Fruit fly (Drosophila melanogaster): Measurements from ENCODE around the gene CG31975.

Gene CG31975

dm6 chr2L:128977-129941 is 11.5 kb downstream of the CG31975 start (continued):
- TF ChIP-seq gsb (GFP tag; IDR thresholded peaks at IDR 0.05) (no peak), tap (tag; optimal IDR thresholded peaks at IDR 0.05) (peak; percentile 8), tin (GFP tag; optimal IDR thresholded peaks at IDR 0.05) (no peak), Chrac-16 (GFP tag; optimal IDR thresholded peaks at IDR 0.05) (no peak), unpg (GFP tag; optimal IDR thresholded peaks at IDR 0.05) (peak; percentile 11), cwo (GFP tag; optimal IDR thresholded peaks at IDR 0.05) (no peak), CG1647 (GFP tag; optimal IDR thresholded peaks at IDR 0.05) (peak; percentile 0), CG18476 (GFP tag; optimal IDR thresholded peaks at IDR 0.05) (no peak), crol (GFP tag; IDR thresholded peaks at IDR 0.05) (peak; percentile 48; the same call in 1 of the 2 replicates), abd-A (tag; optimal IDR thresholded peaks at IDR 0.05) (peak; percentile 2), disco-r (GFP tag; optimal IDR thresholded peaks at IDR 0.05) (no peak), row (GFP tag; IDR thresholded peaks at IDR 0.05) (no peak; the same call in 2 of the 3 replicates), sr (GFP tag; IDR thresholded peaks at IDR 0.05) (peak; percentile 35; the same call in 1 of the 3 replicates), Scr (GFP tag; IDR thresholded peaks at IDR 0.05; ENCODE audit: partially characterized antibody) (no peak), HmgZ (tag; optimal IDR thresholded peaks at IDR 0.05) (peak; percentile 86), ewg (GFP tag; optimal IDR thresholded peaks at IDR 0.05) (no peak), CG11093 (GFP tag; IDR thresholded peaks at IDR 0.05) (no peak), chinmo (GFP tag; IDR thresholded peaks at IDR 0.05; ENCODE audit: partially characterized antibody) (peak; percentile 95), vfl (GFP tag; optimal IDR thresholded peaks at IDR 0.05) (peak; percentile 14), oc (tag; optimal IDR thresholded peaks at IDR 0.05) (peak; percentile 64), amos (GFP tag; IDR thresholded peaks at IDR 0.05; ENCODE audit: partially characterized antibody) (peak; percentile 49; the same call in 1 of the 2 replicates), jigr1 (GFP tag; IDR thresholded peaks at IDR 0.05) (no peak), NC2α (GFP tag; optimal IDR thresholded peaks at IDR 0.05) (no peak), CG1792 (GFP tag; optimal IDR thresholded peaks at IDR 0.05) (no peak), CG30403 (GFP tag; optimal IDR thresholded peaks at IDR 0.05) (no peak), CHES-1-like (GFP tag; optimal IDR thresholded peaks at IDR 0.05) (peak; percentile 37), CG8359 (GFP tag; optimal IDR thresholded peaks at IDR 0.05; ENCODE audit: borderline replicate concordance) (no peak), Ravus (GFP tag; IDR thresholded peaks at IDR 0.05) (no peak), CG2199 (GFP tag; IDR thresholded peaks at IDR 0.05) (peak; percentile 83), CG7987 (GFP tag; optimal IDR thresholded peaks at IDR 0.05) (peak; percentile 68), D19B (GFP tag; optimal IDR thresholded peaks at IDR 0.05) (no peak), Adf1 (GFP tag; IDR thresholded peaks at IDR 0.05) (peak; percentile 67), CG6654 (GFP tag; optimal IDR thresholded peaks at IDR 0.05) (no peak), grn (GFP tag; optimal IDR thresholded peaks at IDR 0.05) (peak; percentile 90), lilli (GFP tag; optimal IDR thresholded peaks at IDR 0.05) (peak; percentile 42), CG14710 (tag; optimal IDR thresholded peaks at IDR 0.05) (peak; percentile 4), CG10959 (GFP tag; IDR thresholded peaks at IDR 0.05) (no peak), inv (GFP tag; IDR thresholded peaks at IDR 0.05; ENCODE audit: partially characterized antibody) (no peak), CG14965 (GFP tag; optimal IDR thresholded peaks at IDR 0.05; ENCODE audit: borderline replicate concordance) (no peak), Fer3 (tag; optimal IDR thresholded peaks at IDR 0.05) (peak; percentile 34), Meics (GFP tag; optimal IDR thresholded peaks at IDR 0.05) (peak; percentile 39), Myb (GFP tag; optimal IDR thresholded peaks at IDR 0.05) (no peak), CG15479 (GFP tag; optimal IDR thresholded peaks at IDR 0.05) (no peak), gt (GFP tag; IDR thresholded peaks at IDR 0.05) (no peak), ash1 (GFP tag; optimal IDR thresholded peaks at IDR 0.05) (peak; percentile 33), CG8290 (GFP tag; optimal IDR thresholded peaks at IDR 0.05) (peak; percentile 41), CG8290 (tag; optimal IDR thresholded peaks at IDR 0.05) (peak; percentile 21 to 82), slp2 (GFP tag; optimal IDR thresholded peaks at IDR 0.05) (no peak), E2f1 (GFP tag; IDR thresholded peaks at IDR 0.05) (no peak; the same call in 1 of the 2 replicates)
